Worm (Caenorhabditis elegans) whole organism, L2 larva: ENCODE data around the gene F13B12.3.

Experiments
- Y55F3AM.14 ChIP-seq: fragments of 200-800 bp; sonication (Bioruptor generic); optimal IDR thresholded peaks from 2 replicates; lab custom pipeline; 2018; ENCODE audit warnings: mild to moderate bottlenecking, missing genetic modification characterization, missing compliant biosample characterization
- ceh-82 ChIP-seq: fragments of 150-350 bp; optimal IDR thresholded peaks from 2 replicates; lab custom pipeline; 2014; ENCODE audit warnings: missing biosample characterization, missing genetic modification characterization
- lin-11 ChIP-seq: fragments of 150-350 bp; sonication (generic microtip); optimal IDR thresholded peaks from 2 replicates; lab custom pipeline; 2014; ENCODE audit warnings: missing biosample characterization, missing genetic modification characterization, inconsistent platforms, mixed read lengths
- lin-13 ChIP-seq: fragments of 150-350 bp; optimal IDR thresholded peaks from 2 replicates; lab custom pipeline; 2014; ENCODE audit warnings: missing biosample characterization, missing genetic modification reagents, missing genetic modification characterization

F13B12.3 gene

ce11 chrIV:10489409-10489808 lies 50.5 kb downstream of the F13B12.3 start:
- TF ChIP-seq Y55F3AM.14 (GFP tag; lab: Kevin White, UChicago) (no peak), lin-11 (tag; lab: Kevin White, UChicago) (no peak), ceh-82 (tag; lab: Kevin White, UChicago) (no peak), lin-13 (GFP tag; lab: Kevin White, UChicago) (no peak)
